Worm (Caenorhabditis elegans) whole organism, L2 larva: Measurements from ENCODE around the gene W03C9.2.

Experiments used
- C34F6.9 ChIP-seq: fragments of 150-350 bp; optimal IDR thresholded peaks from 2 replicates; lab custom pipeline; 2014; ENCODE audit warnings: missing biosample characterization, missing genetic modification characterization
- F13H6.1 ChIP-seq: sonication (generic microtip); optimal IDR thresholded peaks from 2 replicates; lab custom pipeline; 2016; ENCODE audit warnings: missing genetic modification characterization, missing compliant biosample characterization
- Y55F3AM.14 ChIP-seq: fragments of 200-800 bp; sonication (Bioruptor generic); optimal IDR thresholded peaks from 2 replicates; lab custom pipeline; 2018; ENCODE audit warnings: mild to moderate bottlenecking, missing genetic modification characterization, missing compliant biosample characterization
- ZK546.5 ChIP-seq: sonication (generic microtip); optimal IDR thresholded peaks from 2 replicates; lab custom pipeline; 2017; ENCODE audit warnings: missing biosample characterization, missing genetic modification characterization
- alr-1 ChIP-seq: fragments of 150-350 bp; optimal IDR thresholded peaks from 2 replicates; lab custom pipeline; 2014; ENCODE audit warnings: missing biosample characterization, missing genetic modification characterization
- aly-2 ChIP-seq: fragments of 150-350 bp; optimal IDR thresholded peaks from 2 replicates; lab custom pipeline; 2014; ENCODE audit warnings: missing biosample characterization, missing genetic modification characterization
- ama-1 ChIP-seq: fragments of 150-350 bp; optimal IDR thresholded peaks from 2 replicates; lab custom pipeline; 2018; ENCODE audit warnings: inconsistent platforms
- blmp-1 ChIP-seq: sonication (generic microtip); optimal IDR thresholded peaks from 2 replicates; lab custom pipeline; 2017; ENCODE audit warnings: missing genetic modification characterization, mild to moderate bottlenecking, missing compliant biosample characterization, antibody characterized with exemption, moderate library complexity; ENCODE audit not compliant: insufficient read depth
- ceh-82 ChIP-seq: fragments of 150-350 bp; optimal IDR thresholded peaks from 2 replicates; lab custom pipeline; 2014; ENCODE audit warnings: missing biosample characterization, missing genetic modification characterization
- crh-2 ChIP-seq: sonication (generic microtip); optimal IDR thresholded peaks from 2 replicates; lab custom pipeline; 2017; ENCODE audit warnings: missing biosample characterization, missing genetic modification characterization
- dmd-4 ChIP-seq: sonication (generic microtip); optimal IDR thresholded peaks from 2 replicates; lab custom pipeline; 2017; ENCODE audit warnings: missing biosample characterization, missing genetic modification characterization
- egl-27 ChIP-seq: sonication (generic microtip); optimal IDR thresholded peaks from 3 replicates; lab custom pipeline; 2017; ENCODE audit warnings: missing biosample characterization, missing genetic modification reagents, missing genetic modification characterization
- elt-1 ChIP-seq: fragments of 150-350 bp; optimal IDR thresholded peaks from 2 replicates; lab custom pipeline; 2014; ENCODE audit warnings: missing biosample characterization, missing genetic modification characterization
- elt-3 ChIP-seq: sonication (generic microtip); optimal IDR thresholded peaks from 2 replicates; lab custom pipeline; 2017; ENCODE audit warnings: missing biosample characterization, missing genetic modification characterization
- fos-1 ChIP-seq: fragments of 150-350 bp; optimal IDR thresholded peaks from 2 replicates; lab custom pipeline; 2014; ENCODE audit warnings: missing biosample characterization, missing genetic modification characterization
- gmeb-1 ChIP-seq: fragments of 150-350 bp; optimal IDR thresholded peaks from 2 replicates; lab custom pipeline; 2014; ENCODE audit warnings: missing biosample characterization, missing genetic modification characterization
- lin-11 ChIP-seq: fragments of 150-350 bp; sonication (generic microtip); optimal IDR thresholded peaks from 2 replicates; lab custom pipeline; 2014; ENCODE audit warnings: missing biosample characterization, missing genetic modification characterization, inconsistent platforms, mixed read lengths
- lin-13 ChIP-seq: fragments of 150-350 bp; optimal IDR thresholded peaks from 2 replicates; lab custom pipeline; 2014; ENCODE audit warnings: missing biosample characterization, missing genetic modification reagents, missing genetic modification characterization
- lin-39 ChIP-seq: fragments of 150-350 bp; optimal IDR thresholded peaks from 2 replicates; lab custom pipeline; 2014; ENCODE audit warnings: missing biosample characterization, missing genetic modification reagents, missing genetic modification characterization
- lsy-2 ChIP-seq, 2 experiments: fragments of 150-350 bp in 1 of 2; sonication (generic microtip) in 1 of 2; optimal IDR thresholded peaks; 2 replicates each; lab custom pipeline; 2014 to 2017; ENCODE audit warnings: missing biosample characterization in 2 of 2, missing genetic modification characterization in 2 of 2
- mab-5 ChIP-seq: fragments of 150-350 bp; optimal IDR thresholded peaks from 2 replicates; lab custom pipeline; 2014; ENCODE audit warnings: missing biosample characterization, missing genetic modification characterization
- mbf-1 ChIP-seq: sonication (generic microtip); optimal IDR thresholded peaks from 2 replicates; lab custom pipeline; 2017; ENCODE audit warnings: missing biosample characterization, missing genetic modification characterization
- mdl-1 ChIP-seq, 2 experiments: fragments of 150-350 bp in 1 of 2; sonication (generic microtip) in 1 of 2; optimal IDR thresholded peaks; 2 replicates each; lab custom pipeline; 2017; ENCODE audit warnings: missing biosample characterization in 2 of 2, missing genetic modification characterization in 2 of 2
- nhr-10 ChIP-seq: sonication (generic microtip); optimal IDR thresholded peaks from 2 replicates; lab custom pipeline; 2017; ENCODE audit warnings: missing biosample characterization, missing genetic modification characterization
- nhr-11 ChIP-seq: fragments of 150-350 bp; optimal IDR thresholded peaks from 2 replicates; lab custom pipeline; 2014; ENCODE audit warnings: missing biosample characterization, missing genetic modification characterization
- nhr-12 ChIP-seq: fragments of 150-350 bp; optimal IDR thresholded peaks from 2 replicates; lab custom pipeline; 2014; ENCODE audit warnings: missing biosample characterization, missing genetic modification characterization
- nhr-129 ChIP-seq: fragments of 150-350 bp; optimal IDR thresholded peaks from 2 replicates; lab custom pipeline; 2014; ENCODE audit warnings: missing biosample characterization, missing genetic modification characterization
- nhr-21 ChIP-seq: fragments of 150-350 bp; optimal IDR thresholded peaks from 2 replicates; lab custom pipeline; 2014; ENCODE audit warnings: missing biosample characterization, missing genetic modification characterization
- nhr-23 ChIP-seq: fragments of 150-350 bp; optimal IDR thresholded peaks from 2 replicates; lab custom pipeline; 2014; ENCODE audit warnings: missing biosample characterization, missing genetic modification reagents, missing genetic modification characterization
- nhr-237 ChIP-seq: fragments of 150-350 bp; optimal IDR thresholded peaks from 2 replicates; lab custom pipeline; 2014; ENCODE audit warnings: missing biosample characterization, missing genetic modification characterization
- nhr-25 ChIP-seq: fragments of 150-350 bp; sonication (generic microtip); optimal IDR thresholded peaks from 3 replicates; lab custom pipeline; 2014; ENCODE audit warnings: missing biosample characterization, missing genetic modification characterization
- nhr-6 ChIP-seq: fragments of 150-350 bp; optimal IDR thresholded peaks from 2 replicates; lab custom pipeline; 2014; ENCODE audit warnings: missing biosample characterization, missing genetic modification characterization
- nhr-77 ChIP-seq: fragments of 150-350 bp; optimal IDR thresholded peaks from 2 replicates; lab custom pipeline; 2014; ENCODE audit warnings: missing biosample characterization, missing genetic modification characterization
- peb-1 ChIP-seq: fragments of 150-350 bp; optimal IDR thresholded peaks from 2 replicates; lab custom pipeline; 2014; ENCODE audit warnings: missing biosample characterization, missing genetic modification characterization
- sem-4 ChIP-seq: fragments of 150-350 bp; optimal IDR thresholded peaks from 2 replicates; lab custom pipeline; 2014; ENCODE audit warnings: missing biosample characterization, missing genetic modification reagents, missing genetic modification characterization
- skn-1 ChIP-seq: sonication (generic microtip); optimal IDR thresholded peaks from 2 replicates; lab custom pipeline; 2017; ENCODE audit warnings: missing biosample characterization, missing genetic modification characterization
- sma-3 ChIP-seq: sonication (generic microtip); optimal IDR thresholded peaks from 2 replicates; lab custom pipeline; 2016; ENCODE audit warnings: missing genetic modification reagents, missing genetic modification characterization, missing compliant biosample characterization
- sma-9 ChIP-seq, 2 experiments: fragments of 150-350 bp in 1 of 2; sonication (generic microtip) in 1 of 2; optimal IDR thresholded peaks; 2 replicates each; lab custom pipeline; 2014 to 2016; ENCODE audit warnings: missing genetic modification characterization in 2 of 2, mild to moderate bottlenecking in 1 of 2, missing biosample characterization in 1 of 2, missing compliant biosample characterization in 1 of 2, missing genetic modification reagents in 1 of 2, moderate library complexity in 1 of 2
- snpc-4 ChIP-seq: fragments of 150-350 bp; optimal IDR thresholded peaks from 2 replicates; lab custom pipeline; 2014; ENCODE audit warnings: missing biosample characterization, missing genetic modification characterization
- unc-39 ChIP-seq: fragments of 150-350 bp; optimal IDR thresholded peaks from 2 replicates; lab custom pipeline; 2014; ENCODE audit warnings: missing biosample characterization, missing genetic modification characterization
- unc-55 ChIP-seq: fragments of 150-350 bp; sonication (generic microtip); optimal IDR thresholded peaks from 3 replicates; lab custom pipeline; 2014; ENCODE audit warnings: missing biosample characterization, missing genetic modification reagents, missing genetic modification characterization
- unc-62 ChIP-seq: fragments of 150-350 bp; optimal IDR thresholded peaks from 2 replicates; lab custom pipeline; 2014; ENCODE audit warnings: missing biosample characterization, missing genetic modification reagents, missing genetic modification characterization
- zag-1 ChIP-seq: fragments of 150-350 bp; optimal IDR thresholded peaks from 2 replicates; lab custom pipeline; 2014; ENCODE audit warnings: missing biosample characterization, missing genetic modification characterization
- ztf-1 ChIP-seq: fragments of 200-800 bp; sonication (Bioruptor generic); conservative IDR thresholded peaks from 2 replicates; pipeline ENCODE4 v1.3.6; 2022; ENCODE audit warnings: missing genetic modification characterization, missing compliant biosample characterization
- ztf-11 ChIP-seq: sonication (generic microtip); optimal IDR thresholded peaks from 2 replicates; lab custom pipeline; 2017; ENCODE audit warnings: missing biosample characterization, missing genetic modification characterization
- ztf-4 ChIP-seq: fragments of 150-350 bp; optimal IDR thresholded peaks from 2 replicates; lab custom pipeline; 2014; ENCODE audit warnings: missing biosample characterization, missing genetic modification characterization

The W03C9.2 gene

DNA sequence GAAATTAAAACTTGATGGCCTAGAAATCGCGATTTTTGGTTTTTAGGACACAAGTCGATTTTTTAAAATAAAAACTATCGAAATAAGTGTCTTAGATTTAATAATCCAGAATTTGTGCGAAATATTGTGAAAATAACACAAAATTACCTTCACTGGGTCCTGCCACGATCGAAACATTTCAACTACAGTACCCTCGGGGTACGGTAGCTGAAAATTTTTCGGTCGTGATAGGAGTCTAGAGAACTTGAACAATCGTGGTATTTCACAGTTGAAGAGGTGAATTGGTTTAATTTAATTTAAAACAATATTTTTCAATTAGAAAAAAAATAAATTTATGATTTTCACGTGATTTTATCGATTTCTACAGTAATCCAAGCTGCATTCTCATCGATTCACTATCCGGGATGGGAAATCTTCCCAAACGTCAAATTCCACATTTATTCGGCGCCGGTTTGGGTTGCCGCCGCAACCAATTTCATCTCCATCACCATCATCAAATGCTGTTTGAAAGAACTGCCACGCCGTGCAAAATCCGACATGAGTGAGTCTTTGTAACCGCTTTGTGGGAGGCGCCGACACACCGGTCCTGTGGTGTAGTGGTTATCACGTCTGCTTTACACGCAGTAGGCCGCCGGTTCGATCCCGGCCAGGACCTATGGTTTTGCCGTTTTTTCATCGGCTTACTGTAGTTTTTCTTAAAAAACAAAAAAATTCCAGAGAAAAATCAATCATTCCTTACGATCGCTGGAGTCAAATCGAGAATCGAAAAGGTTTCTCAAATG is 3.2 kb upstream of the W03C9.2 start:
- no peak for TF ChIP-seq ztf-11 (tag; lab: Kevin White, UChicago)
- TF ChIP-seq nhr-21 = peak; percentile 10
- TF ChIP-seq sma-3 (GFP tag; lab: Kevin White, UChicago) = peak; percentile 39
- no peak for TF ChIP-seq peb-1 (tag; lab: Kevin White, UChicago)
- TF ChIP-seq lin-11 (tag; lab: Kevin White, UChicago) = peak; percentile 39
- TF ChIP-seq nhr-23 = no peak
- no peak for TF ChIP-seq elt-1 (tag; lab: Kevin White, UChicago)
- TF ChIP-seq nhr-129 (tag; lab: Kevin White, UChicago) = peak; percentile 68
- no peak for TF ChIP-seq Y55F3AM.14
- TF ChIP-seq unc-55 (GFP tag; lab: Kevin White, UChicago) = peak; percentile 70
- TF ChIP-seq elt-3 = no peak
- no peak for TF ChIP-seq mdl-1 (tag; optimal IDR thresholded peaks at IDR 0.05; lab: Kevin White, UChicago)
- peak; percentile 15 for TF ChIP-seq gmeb-1 (tag; lab: Kevin White, UChicago)
- no peak for TF ChIP-seq dmd-4 (tag; lab: Kevin White, UChicago)
- no peak for TF ChIP-seq unc-39
- no peak for TF ChIP-seq skn-1
- peak; percentile 28 for TF ChIP-seq crh-2
- no peak for TF ChIP-seq zag-1 (tag; lab: Kevin White, UChicago)
- TF ChIP-seq ceh-82 (tag; lab: Kevin White, UChicago) = no peak
- TF ChIP-seq blmp-1 (tag; lab: Kevin White, UChicago) = no peak
- peak; percentile 61 for TF ChIP-seq F13H6.1 (tag; lab: Kevin White, UChicago)
- no peak for TF ChIP-seq ZK546.5 (tag; lab: Kevin White, UChicago)
- peak; percentile 46 for TF ChIP-seq lin-13 (GFP tag; lab: Kevin White, UChicago)
- TF ChIP-seq snpc-4 (tag; lab: Kevin White, UChicago) = no peak
- no peak for TF ChIP-seq lin-39
- peak; percentile 34 for TF ChIP-seq C34F6.9 (tag; lab: Kevin White, UChicago)
- no peak for TF ChIP-seq nhr-77
- no peak for TF ChIP-seq nhr-25
- no peak for TF ChIP-seq alr-1 (tag; lab: Kevin White, UChicago)
- TF ChIP-seq sma-9 (GFP tag; optimal IDR thresholded peaks at IDR 0.05; lab: Kevin White, UChicago) = no peak
- TF ChIP-seq sma-9 (tag; optimal IDR thresholded peaks at IDR 0.05; lab: Kevin White, UChicago) = no peak
- TF ChIP-seq egl-27 (tag; lab: Kevin White, UChicago) = no peak
- no peak for TF ChIP-seq ztf-1 (GFP tag; lab: Robert Waterston, UW)
- TF ChIP-seq fos-1 (tag; lab: Kevin White, UChicago) = peak; percentile 16
- TF ChIP-seq aly-2 (tag; lab: Kevin White, UChicago) = no peak
- peak in 1 of 2 experiments; percentile 61 for TF ChIP-seq lsy-2 (tag; optimal IDR thresholded peaks at IDR 0.05; lab: Kevin White, UChicago)

- peak; percentile 49 for TF ChIP-seq nhr-21
- TF ChIP-seq elt-1 (tag; lab: Kevin White, UChicago) = no peak
- no peak for TF ChIP-seq C34F6.9 (tag; lab: Kevin White, UChicago)
- TF ChIP-seq nhr-6 = no peak
- peak; percentile 66 for TF ChIP-seq nhr-11
- peak; percentile 65 for TF ChIP-seq sma-3 (GFP tag; lab: Kevin White, UChicago)
- TF ChIP-seq nhr-129 (tag; lab: Kevin White, UChicago) = peak; percentile 57
- TF ChIP-seq aly-2 (tag; lab: Kevin White, UChicago) = no peak
- peak; percentile 59 for TF ChIP-seq fos-1 (tag; lab: Kevin White, UChicago)
- TF ChIP-seq lin-11 (tag; lab: Kevin White, UChicago) = peak; percentile 13
- peak in 1 of 2 experiments; percentile 46 for TF ChIP-seq mdl-1 (tag; optimal IDR thresholded peaks at IDR 0.05; lab: Kevin White, UChicago)
- peak; percentile 31 for TF ChIP-seq ztf-4 (tag; lab: Kevin White, UChicago)
- no peak for TF ChIP-seq sem-4
- TF ChIP-seq ceh-82 (tag; lab: Kevin White, UChicago) = no peak
- no peak for TF ChIP-seq elt-3
- TF ChIP-seq peb-1 (tag; lab: Kevin White, UChicago) = no peak
- TF ChIP-seq nhr-12 = no peak
- no peak for TF ChIP-seq dmd-4 (tag; lab: Kevin White, UChicago)
- TF ChIP-seq alr-1 (tag; lab: Kevin White, UChicago) = no peak
- TF ChIP-seq mbf-1 (tag; lab: Kevin White, UChicago) = peak; percentile 42
- no peak for TF ChIP-seq skn-1
- TF ChIP-seq unc-55 (GFP tag; lab: Kevin White, UChicago) = peak; percentile 58
- TF ChIP-seq egl-27 (tag; lab: Kevin White, UChicago) = peak; percentile 9
- no peak for TF ChIP-seq ZK546.5 (tag; lab: Kevin White, UChicago)
- TF ChIP-seq unc-62 (GFP tag; lab: Kevin White, UChicago) = no peak
- peak; percentile 44 for TF ChIP-seq crh-2
- TF ChIP-seq unc-39 = no peak
- TF ChIP-seq nhr-10 (tag; lab: Kevin White, UChicago) = no peak
- TF ChIP-seq mab-5 (tag; lab: Kevin White, UChicago) = no peak
- no peak for TF ChIP-seq ama-1 (lab: Kevin White, UChicago)
- peak; percentile 66 for TF ChIP-seq lin-13 (GFP tag; lab: Kevin White, UChicago)
- TF ChIP-seq nhr-237 = no peak
- peak; percentile 81 for TF ChIP-seq F13H6.1 (tag; lab: Kevin White, UChicago)
- TF ChIP-seq nhr-25 = peak; percentile 40
- no peak for TF ChIP-seq blmp-1 (tag; lab: Kevin White, UChicago)
- TF ChIP-seq lsy-2 (tag; optimal IDR thresholded peaks at IDR 0.05; lab: Kevin White, UChicago) = peak; percentile 49 to 59
- TF ChIP-seq ztf-11 (tag; lab: Kevin White, UChicago) = no peak
Observed at ce11 chrII:11960596-11961217, 1.5 kb upstream of the W03C9.2 start.
